Fruit fly (Drosophila melanogaster): ENCODE data around the gene CG6508.

- TF ChIP-seq bbx (GFP tag; IDR thresholded peaks at IDR 0.05; ENCODE audit: partially characterized antibody), result no peak
- TF ChIP-seq mirr (GFP tag; optimal IDR thresholded peaks at IDR 0.05), result no peak
- TF ChIP-seq Taf1 (GFP tag; IDR thresholded peaks at IDR 0.05), result no peak
- no peak for TF ChIP-seq Myb (GFP tag; optimal IDR thresholded peaks at IDR 0.05)
- TF ChIP-seq fd3F (GFP tag; optimal IDR thresholded peaks at IDR 0.05), result no peak
- no peak for TF ChIP-seq Opbp (GFP tag; IDR thresholded peaks at IDR 0.05; ENCODE audit: partially characterized antibody)
- no peak for TF ChIP-seq CG14667 (GFP tag; IDR thresholded peaks at IDR 0.05)
- TF ChIP-seq az2 (GFP tag; optimal IDR thresholded peaks at IDR 0.05), result no peak
- TF ChIP-seq Lhr (GFP tag; optimal IDR thresholded peaks at IDR 0.05), result no peak
- TF ChIP-seq yki (optimal IDR thresholded peaks at IDR 0.05), result no peak
- TF ChIP-seq psq (GFP tag; optimal IDR thresholded peaks at IDR 0.05), result no peak
- TF ChIP-seq gt (GFP tag; IDR thresholded peaks at IDR 0.05), result no peak
- no peak for TF ChIP-seq crol (GFP tag; IDR thresholded peaks at IDR 0.05)
Observed at dm6 chr2L:10820405-10820804, 1.5 kb downstream of the CG6508 start, which contains the start of gene CG17134.
